Worm (Caenorhabditis elegans) whole organism, L4 larva: Measurements from ENCODE around the gene F59A7.5.

ENCODE experiments used
- dve-1 ChIP-seq: sonication (generic microtip); optimal IDR thresholded peaks from 2 replicates; lab custom pipeline; 2017; ENCODE audit warnings: antibody characterized with exemption, mild to moderate bottlenecking, missing genetic modification characterization, missing compliant biosample characterization; ENCODE audit not compliant: insufficient read depth
- fkh-10 ChIP-seq: fragments of 150-350 bp; optimal IDR thresholded peaks from 2 replicates; lab custom pipeline; 2014; ENCODE audit warnings: missing biosample characterization, missing genetic modification reagents, missing genetic modification characterization

DNA sequence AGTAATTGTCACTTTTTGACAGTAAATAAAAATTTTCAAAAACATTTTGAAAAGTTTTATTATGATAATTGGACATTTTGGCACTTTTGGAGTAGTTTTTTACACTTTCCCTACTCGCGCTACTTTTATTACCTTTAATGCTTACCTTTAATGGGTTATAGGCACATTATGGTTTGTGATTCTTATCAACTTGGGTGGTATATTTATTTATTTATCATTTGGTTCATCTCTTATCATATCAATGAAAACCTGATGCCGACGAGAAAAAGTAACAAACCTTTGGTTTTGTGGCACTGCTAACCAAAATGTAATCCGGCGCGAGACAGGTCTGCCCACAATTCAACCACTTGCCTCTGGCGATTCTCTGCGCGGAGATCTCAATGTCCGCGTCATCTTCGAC, 24.1 kb upstream of the F59A7.5 start:
- TF ChIP-seq fkh-10 (no peak), dve-1 (tag; lab: Kevin White, UChicago) (no peak)
